Fruit fly (Drosophila melanogaster) whole organism, wandering third instar larva: Measurements from ENCODE around the gene CG16779.

Experiments
- Abd-B ChIP-seq: fragments of >200 bp; optimal IDR thresholded peaks from 2 replicates; lab custom pipeline; 2017; ENCODE audit warnings: missing biosample characterization, missing genetic modification characterization
- CG32264 ChIP-seq: fragments of 200-800 bp; sonication (Bioruptor generic); optimal IDR thresholded peaks from 2 replicates; lab custom pipeline; 2016; ENCODE audit warnings: missing biosample characterization, missing genetic modification characterization
- CG9705 ChIP-seq: fragments of 200-800 bp; sonication (Bioruptor generic); optimal IDR thresholded peaks from 2 replicates; lab custom pipeline; 2018; ENCODE audit warnings: missing biosample characterization, mild to moderate bottlenecking, missing genetic modification characterization
- CrebA ChIP-seq: fragments of 200-800 bp; sonication (Bioruptor generic); optimal IDR thresholded peaks from 2 replicates; lab custom pipeline; 2016; ENCODE audit warnings: missing biosample characterization, mild to moderate bottlenecking, missing genetic modification characterization, borderline replicate concordance
- Dfd ChIP-seq: fragments of >200 bp; optimal IDR thresholded peaks from 2 replicates; lab custom pipeline; 2017; ENCODE audit warnings: missing biosample characterization, missing genetic modification characterization
- Dif ChIP-seq: fragments of 200-275, 200-300 bp; sonication (Bioruptor generic); optimal IDR thresholded peaks from 2 replicates; lab custom pipeline; 2018; ENCODE audit warnings: missing biosample characterization, missing genetic modification characterization; ENCODE audit not compliant: partially characterized antibody
- GATAd ChIP-seq: sonication (Bioruptor generic); optimal IDR thresholded peaks from 2 replicates; lab custom pipeline; 2016; ENCODE audit warnings: missing biosample characterization, missing genetic modification characterization
- HLH106 ChIP-seq: fragments of 200-800 bp; optimal IDR thresholded peaks from 3 replicates; lab custom pipeline; 2019; ENCODE audit warnings: missing biosample characterization, mild to moderate bottlenecking, missing genetic modification characterization, moderate library complexity
- Hnf4 ChIP-seq: fragments of 200-800 bp; sonication (Bioruptor generic); optimal IDR thresholded peaks from 2 replicates; lab custom pipeline; 2016; ENCODE audit warnings: missing biosample characterization, mild to moderate bottlenecking, missing genetic modification characterization
- Hr78 ChIP-seq: fragments of >200 bp; optimal IDR thresholded peaks from 2 replicates; lab custom pipeline; 2017; ENCODE audit warnings: missing biosample characterization, missing genetic modification characterization
- Hr83 ChIP-seq: fragments of 200-300 bp; sonication (Bioruptor generic); optimal IDR thresholded peaks from 2 replicates; lab custom pipeline; 2016; ENCODE audit warnings: missing biosample characterization, mild to moderate bottlenecking, missing genetic modification characterization, moderate library complexity; ENCODE audit not compliant: poor library complexity, severe bottlenecking
- Jra ChIP-seq: sonication (Bioruptor generic); optimal IDR thresholded peaks from 2 replicates; lab custom pipeline; 2016; ENCODE audit warnings: missing biosample characterization, missing genetic modification characterization
- Mio ChIP-seq: sonication (Bioruptor generic); optimal IDR thresholded peaks from 2 replicates; lab custom pipeline; 2016; ENCODE audit warnings: missing biosample characterization, missing genetic modification characterization
- N ChIP-seq: fragments of >200 bp; optimal IDR thresholded peaks from 2 replicates; lab custom pipeline; 2018; ENCODE audit warnings: missing biosample characterization, missing external identifiers, missing genetic modification characterization
- OdsH ChIP-seq: fragments of 200-800 bp; sonication (Bioruptor generic); optimal IDR thresholded peaks from 2 replicates; lab custom pipeline; 2016; ENCODE audit warnings: missing biosample characterization, mild to moderate bottlenecking, missing genetic modification characterization
- Rel ChIP-seq, 2 experiments: fragments of 200-800 bp; sonication (Bioruptor generic) in 1 of 2; optimal IDR thresholded peaks; 2 replicates in 1 of 2; 3 replicates in 1 of 2; lab custom pipeline; 2016 to 2019; ENCODE audit warnings: mild to moderate bottlenecking in 2 of 2, missing biosample characterization in 2 of 2, missing genetic modification characterization in 2 of 2, moderate library complexity in 1 of 2
- Sp1 ChIP-seq: fragments of 200-800 bp; sonication (Bioruptor generic); optimal IDR thresholded peaks from 3 replicates; lab custom pipeline; 2019; ENCODE audit warnings: missing biosample characterization, mild to moderate bottlenecking, missing genetic modification characterization, moderate library complexity
- Vsx2 ChIP-seq: fragments of 200-300, 225-300 bp; sonication (Bioruptor generic); optimal IDR thresholded peaks from 2 replicates; lab custom pipeline; 2018; ENCODE audit warnings: missing biosample characterization, missing genetic modification characterization; ENCODE audit not compliant: partially characterized antibody
- br ChIP-seq: fragments of 200-800 bp; sonication (Bioruptor generic); optimal IDR thresholded peaks from 2 replicates; lab custom pipeline; 2016; ENCODE audit warnings: missing biosample characterization, missing genetic modification characterization
- brk ChIP-seq: fragments of 200-800 bp; sonication (Bioruptor generic); optimal IDR thresholded peaks from 2 replicates; lab custom pipeline; 2016; ENCODE audit warnings: missing biosample characterization, mild to moderate bottlenecking, missing genetic modification characterization
- dl ChIP-seq, 2 experiments: fragments of 175-275, 200-275 bp in 1 of 2; fragments of 200-275 bp in 1 of 2; sonication (Bioruptor generic); optimal IDR thresholded peaks; lab custom pipeline; 2018; ENCODE audit warnings: mild to moderate bottlenecking in 2 of 2, missing biosample characterization in 2 of 2, missing genetic modification characterization in 2 of 2, moderate library complexity in 2 of 2; ENCODE audit not compliant: partially characterized antibody in 2 of 2, insufficient read depth in 1 of 2
- dmrt93B ChIP-seq: fragments of 200-800 bp; sonication (Bioruptor generic); optimal IDR thresholded peaks from 2 replicates; lab custom pipeline; 2018; ENCODE audit warnings: missing biosample characterization, mild to moderate bottlenecking, missing genetic modification characterization
- dsf ChIP-seq: sonication (Bioruptor generic); optimal IDR thresholded peaks from 2 replicates; lab custom pipeline; 2016; ENCODE audit warnings: missing biosample characterization, missing genetic modification characterization, borderline replicate concordance
- ey ChIP-seq: fragments of 200-800 bp; sonication (Bioruptor generic); optimal IDR thresholded peaks from 2 replicates; lab custom pipeline; 2016; ENCODE audit warnings: missing biosample characterization, missing genetic modification characterization
- foxo ChIP-seq, 2 experiments: fragments of 200-800 bp; sonication (Bioruptor generic); optimal IDR thresholded peaks; 2 replicates in 1 of 2; 3 replicates in 1 of 2; lab custom pipeline; 2016 to 2017; ENCODE audit warnings: missing biosample characterization in 2 of 2, missing genetic modification characterization in 2 of 2
- fru ChIP-seq: fragments of 200-800 bp; sonication (Bioruptor generic); optimal IDR thresholded peaks from 3 replicates; lab custom pipeline; 2016; ENCODE audit warnings: missing biosample characterization, mild to moderate bottlenecking, missing genetic modification characterization
- h ChIP-seq: fragments of 200-800 bp; sonication (Bioruptor generic); optimal IDR thresholded peaks from 3 replicates; lab custom pipeline; 2016; ENCODE audit warnings: missing biosample characterization, mild to moderate bottlenecking, missing genetic modification characterization
- jim ChIP-seq: fragments of 175-275, 200-325 bp; sonication (Bioruptor generic); optimal IDR thresholded peaks from 2 replicates; lab custom pipeline; 2016; ENCODE audit warnings: missing biosample characterization, mild to moderate bottlenecking, missing genetic modification characterization
- lola ChIP-seq: fragments of >200 bp; optimal IDR thresholded peaks from 2 replicates; lab custom pipeline; 2017; ENCODE audit warnings: missing biosample characterization, missing genetic modification characterization
- pan ChIP-seq: fragments of >200 bp; optimal IDR thresholded peaks from 2 replicates; lab custom pipeline; 2017
- psq ChIP-seq: fragments of 200-800 bp; sonication (Bioruptor generic); optimal IDR thresholded peaks from 3 replicates; lab custom pipeline; 2017; ENCODE audit warnings: missing biosample characterization, mild to moderate bottlenecking, missing genetic modification characterization, moderate library complexity
- rgr ChIP-seq: fragments of 200-800 bp; sonication (Bioruptor generic); optimal IDR thresholded peaks from 3 replicates; lab custom pipeline; 2016; ENCODE audit warnings: missing biosample characterization, mild to moderate bottlenecking, missing genetic modification characterization
- sage ChIP-seq: fragments of 200-800 bp; sonication (Bioruptor generic); optimal IDR thresholded peaks from 2 replicates; lab custom pipeline; 2016; ENCODE audit warnings: missing biosample characterization, mild to moderate bottlenecking, missing genetic modification characterization
- sv ChIP-seq: fragments of 200-800 bp; sonication (Bioruptor generic); optimal IDR thresholded peaks from 3 replicates; lab custom pipeline; 2016; ENCODE audit warnings: missing biosample characterization, missing genetic modification characterization
- tai ChIP-seq: sonication (Bioruptor generic); optimal IDR thresholded peaks from 2 replicates; lab custom pipeline; 2016; ENCODE audit warnings: missing biosample characterization, missing genetic modification characterization
- woc ChIP-seq: sonication (Bioruptor generic); optimal IDR thresholded peaks from 2 replicates; lab custom pipeline; 2016; ENCODE audit warnings: missing biosample characterization, mild to moderate bottlenecking, missing genetic modification characterization

CG16779 gene

dm6 chr3R:9534595-9535217 lies 41.2 kb upstream of the CG16779 start:
- TF ChIP-seq Abd-B (GFP tag; lab: Kevin White, UChicago) (no peak), pan (no peak), Mio (no peak), Dif (GFP tag; lab: Kevin White, UChicago) (peak; percentile 85), Sp1 (GFP tag; lab: Kevin White, UChicago) (no peak), Hr78 (GFP tag; lab: Kevin White, UChicago) (no peak), Vsx2 (GFP tag; lab: Kevin White, UChicago) (peak; percentile 36), OdsH (GFP tag; lab: Kevin White, UChicago) (no peak), dl (GFP tag; optimal IDR thresholded peaks at IDR 0.05; lab: Kevin White, UChicago; ENCODE audit: insufficient read depth in 1 of 2, partially characterized antibody in 2 of 2) (peak; percentile 80 to 85)
- TF ChIP-seq, all 38 proteins: peak for 3

dm6 chr3R:9534125-9534496 lies 40.6 kb upstream of the CG16779 start:
- TF ChIP-seq foxo (GFP tag; optimal IDR thresholded peaks at IDR 0.05; lab: Kevin White, UChicago) (peak in 1 of 2 experiments; percentile 84), Dfd (GFP tag; lab: Kevin White, UChicago) (no peak), lola (GFP tag; lab: Kevin White, UChicago) (no peak), dl (GFP tag; optimal IDR thresholded peaks at IDR 0.05; lab: Kevin White, UChicago; ENCODE audit: insufficient read depth in 1 of 2, partially characterized antibody in 2 of 2) (no peak), rgr (peak; percentile 90), h (GFP tag; lab: Kevin White, UChicago) (peak; percentile 77), CG9705 (GFP tag; lab: Kevin White, UChicago) (peak; percentile 7), OdsH (GFP tag; lab: Kevin White, UChicago) (peak; percentile 85), Jra (GFP tag; lab: Kevin White, UChicago) (peak; percentile 65), tai (GFP tag; lab: Kevin White, UChicago) (peak; percentile 81), ey (GFP tag; lab: Kevin White, UChicago) (peak; percentile 88), Hr83 (GFP tag; lab: Kevin White, UChicago) (no peak), CG32264 (peak; percentile 70), dmrt93B (GFP tag; lab: Kevin White, UChicago) (peak; percentile 63), Rel (GFP tag; optimal IDR thresholded peaks at IDR 0.05; lab: Kevin White, UChicago) (no peak), Rel (tag; optimal IDR thresholded peaks at IDR 0.05; lab: Kevin White, UChicago) (no peak), HLH106 (tag; lab: Kevin White, UChicago) (peak; percentile 80), psq (peak; percentile 66), Sp1 (GFP tag; lab: Kevin White, UChicago) (peak; percentile 84), woc (peak; percentile 66), brk (GFP tag; lab: Kevin White, UChicago) (peak; percentile 77), Abd-B (GFP tag; lab: Kevin White, UChicago) (no peak), GATAd (GFP tag; lab: Kevin White, UChicago) (peak; percentile 6), br (GFP tag; lab: Kevin White, UChicago) (peak; percentile 87), Hr78 (GFP tag; lab: Kevin White, UChicago) (no peak), jim (GFP tag; lab: Kevin White, UChicago) (no peak), N (GFP tag; lab: Kevin White, UChicago) (no peak), sage (GFP tag; lab: Kevin White, UChicago) (peak; percentile 50), CrebA (GFP tag; lab: Kevin White, UChicago) (no peak), fru (GFP tag; lab: Kevin White, UChicago) (peak; percentile 89), Dif (GFP tag; lab: Kevin White, UChicago) (no peak), dsf (GFP tag; lab: Kevin White, UChicago) (peak; percentile 69), pan (no peak), sv (GFP tag; lab: Kevin White, UChicago) (peak; percentile 85), Hnf4 (GFP tag; lab: Kevin White, UChicago) (peak; percentile 87)
